Worm (Caenorhabditis elegans) whole organism, late embryonic: ENCODE results near the gene lin-26.

ENCODE experiments used
- C08G9.2 ChIP-seq: sonication (generic microtip); optimal IDR thresholded peaks from 2 replicates; lab custom pipeline; 2016; ENCODE audit warnings: mild to moderate bottlenecking, missing genetic modification characterization, moderate library complexity, missing compliant biosample characterization
- K09A11.1 ChIP-seq: sonication (generic microtip); optimal IDR thresholded peaks from 2 replicates; lab custom pipeline; 2017; ENCODE audit warnings: antibody characterized with exemption, mild to moderate bottlenecking, missing genetic modification characterization, missing compliant biosample characterization; ENCODE audit not compliant: insufficient read depth
- T23F11.4 ChIP-seq: fragments of 200-800 bp; sonication (Bioruptor generic); optimal IDR thresholded peaks from 2 replicates; lab custom pipeline; 2018; ENCODE audit warnings: mild to moderate bottlenecking, missing genetic modification characterization, missing compliant biosample characterization
- ceh-18 ChIP-seq: sonication (generic microtip); optimal IDR thresholded peaks from 2 replicates; lab custom pipeline; 2016; ENCODE audit warnings: missing genetic modification characterization, missing compliant biosample characterization
- ceh-19 ChIP-seq: fragments of 200-800 bp; sonication (Bioruptor generic); optimal IDR thresholded peaks from 2 replicates; lab custom pipeline; 2018; ENCODE audit warnings: mild to moderate bottlenecking, missing genetic modification characterization, missing compliant biosample characterization
- ceh-2 ChIP-seq: sonication (generic microtip); optimal IDR thresholded peaks from 2 replicates; lab custom pipeline; 2016; ENCODE audit warnings: missing genotype, missing genetic modification characterization, missing compliant biosample characterization
- ceh-22 ChIP-seq: sonication (generic microtip); optimal IDR thresholded peaks from 2 replicates; lab custom pipeline; 2017; ENCODE audit warnings: missing biosample characterization, missing genetic modification characterization
- ceh-31 ChIP-seq: sonication (generic microtip); optimal IDR thresholded peaks from 2 replicates; lab custom pipeline; 2016; ENCODE audit warnings: missing genetic modification characterization, missing compliant biosample characterization
- ceh-34 ChIP-seq: sonication (generic microtip); optimal IDR thresholded peaks from 2 replicates; lab custom pipeline; 2016; ENCODE audit warnings: mild to moderate bottlenecking, missing genetic modification characterization, missing compliant biosample characterization
- ceh-48 ChIP-seq: sonication (generic microtip); optimal IDR thresholded peaks from 2 replicates; lab custom pipeline; 2016; ENCODE audit warnings: missing genetic modification characterization, inconsistent platforms, missing compliant biosample characterization
- ceh-6 ChIP-seq: fragments of 200-800 bp; sonication (Bioruptor generic); optimal IDR thresholded peaks from 2 replicates; lab custom pipeline; 2018; ENCODE audit warnings: mild to moderate bottlenecking, missing genetic modification characterization, missing compliant biosample characterization
- ceh-9 ChIP-seq: sonication (generic microtip); optimal IDR thresholded peaks from 2 replicates; lab custom pipeline; 2016; ENCODE audit warnings: mild to moderate bottlenecking, missing genetic modification characterization, inconsistent platforms, missing compliant biosample characterization
- dmd-4 ChIP-seq: sonication (generic microtip); optimal IDR thresholded peaks from 2 replicates; lab custom pipeline; 2016; ENCODE audit warnings: borderline replicate concordance, missing genetic modification characterization, missing compliant biosample characterization
- elt-2 ChIP-seq: sonication (generic microtip); optimal IDR thresholded peaks from 2 replicates; lab custom pipeline; 2016; ENCODE audit warnings: missing genetic modification reagents, missing genetic modification characterization, missing compliant biosample characterization
- elt-4 ChIP-seq: sonication (generic microtip); optimal IDR thresholded peaks from 2 replicates; lab custom pipeline; 2016; ENCODE audit warnings: missing genetic modification characterization, missing compliant biosample characterization
- fkh-10 ChIP-seq: fragments of 150-350 bp; optimal IDR thresholded peaks from 2 replicates; lab custom pipeline; 2014; ENCODE audit warnings: missing biosample characterization, missing genetic modification reagents, missing genetic modification characterization
- fkh-6 ChIP-seq: sonication (generic microtip); optimal IDR thresholded peaks from 2 replicates; lab custom pipeline; 2016; ENCODE audit warnings: missing genetic modification characterization, missing compliant biosample characterization
- hlh-15 ChIP-seq: sonication (generic microtip); optimal IDR thresholded peaks from 2 replicates; lab custom pipeline; 2016; ENCODE audit warnings: missing genetic modification characterization, missing compliant biosample characterization
- hlh-6 ChIP-seq: sonication (generic microtip); optimal IDR thresholded peaks from 2 replicates; lab custom pipeline; 2016; ENCODE audit warnings: missing genotype, missing genetic modification characterization, missing compliant biosample characterization
- hlh-8 ChIP-seq: sonication (generic microtip); optimal IDR thresholded peaks from 2 replicates; lab custom pipeline; 2016; ENCODE audit warnings: missing genotype, missing genetic modification characterization, missing compliant biosample characterization
- madf-2 ChIP-seq: sonication (generic microtip); optimal IDR thresholded peaks from 2 replicates; lab custom pipeline; 2017; ENCODE audit warnings: missing genetic modification characterization, missing compliant biosample characterization
- nfya-1 ChIP-seq: sonication (generic microtip); optimal IDR thresholded peaks from 2 replicates; lab custom pipeline; 2017; ENCODE audit warnings: missing genetic modification characterization, mild to moderate bottlenecking, missing compliant biosample characterization, antibody characterized with exemption, moderate library complexity
- odd-2 ChIP-seq: sonication (generic microtip); optimal IDR thresholded peaks from 2 replicates; lab custom pipeline; 2017; ENCODE audit warnings: antibody characterized with exemption, mild to moderate bottlenecking, missing genetic modification characterization, missing compliant biosample characterization
- pag-3 ChIP-seq: sonication (generic microtip); optimal IDR thresholded peaks from 2 replicates; lab custom pipeline; 2016; ENCODE audit warnings: missing compliant biosample characterization, missing genetic modification characterization, borderline replicate concordance
- pat-9 ChIP-seq: fragments of 200-800 bp; sonication (Bioruptor generic); optimal IDR thresholded peaks from 2 replicates; lab custom pipeline; 2018; ENCODE audit warnings: mild to moderate bottlenecking, missing genetic modification characterization, moderate library complexity, missing compliant biosample characterization
- pax-1 ChIP-seq: fragments of 150-350 bp; optimal IDR thresholded peaks from 2 replicates; lab custom pipeline; 2014; ENCODE audit warnings: missing biosample characterization, missing genetic modification characterization
- pha-4 ChIP-seq: fragments of 150-350 bp; optimal IDR thresholded peaks from 2 replicates; lab custom pipeline; 2018; ENCODE audit warnings: missing biosample characterization, missing genetic modification reagents, missing genetic modification characterization
- sox-2 ChIP-seq: fragments of 200-800 bp; sonication (Bioruptor generic); IDR thresholded peaks from 2 replicates; pipeline ENCODE4 v1.3.6; 2022; ENCODE audit warnings: missing genetic modification reagents, missing genetic modification characterization, missing compliant biosample characterization
- tbx-7 ChIP-seq: sonication (generic microtip); optimal IDR thresholded peaks from 2 replicates; lab custom pipeline; 2016; ENCODE audit warnings: missing genotype, missing genetic modification characterization, missing compliant biosample characterization
- ttx-3 ChIP-seq: sonication (generic microtip); optimal IDR thresholded peaks from 2 replicates; lab custom pipeline; 2016; ENCODE audit warnings: missing genetic modification reagents, missing genetic modification characterization, missing compliant biosample characterization
- unc-55 ChIP-seq: sonication (generic microtip); optimal IDR thresholded peaks from 2 replicates; lab custom pipeline; 2017; ENCODE audit warnings: missing biosample characterization, missing genetic modification reagents, missing genetic modification characterization
- unc-86 ChIP-seq: sonication (generic microtip); optimal IDR thresholded peaks from 2 replicates; lab custom pipeline; 2016; ENCODE audit warnings: missing genetic modification characterization, missing compliant biosample characterization

Gene lin-26

DNA sequence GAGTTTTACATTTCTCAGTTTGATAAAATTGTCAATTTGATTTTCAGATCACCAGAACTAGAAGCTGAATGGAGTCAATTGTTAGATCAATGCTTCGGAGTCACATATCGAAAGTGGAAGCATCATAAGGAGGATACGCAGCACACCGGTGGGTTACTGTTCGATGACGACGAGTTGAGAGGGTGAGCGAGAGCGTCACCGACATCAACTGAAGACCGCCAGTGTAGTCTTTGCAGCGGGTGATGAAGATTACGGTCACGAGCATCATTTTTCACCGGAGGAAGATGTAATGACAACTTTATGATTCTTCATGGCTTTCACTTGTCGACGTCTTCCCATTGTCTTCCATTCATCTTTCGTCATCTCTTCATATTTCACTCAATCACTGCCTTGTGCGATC, at the start of gene lin-26:
TSS of gene lin-26 (plus strand) at position 301 of the 400 bp plus-strand sequence.
- TF ChIP-seq dmd-4 (tag; lab: Kevin White, UChicago) (no peak), fkh-6 (no peak), T23F11.4 (GFP tag; lab: Kevin White, UChicago) (no peak), ceh-48 (no peak), pha-4 (tag; lab: Kevin White, UChicago) (no peak), ceh-34 (tag; lab: Kevin White, UChicago) (no peak), elt-4 (tag; lab: Kevin White, UChicago) (no peak), C08G9.2 (tag; lab: Kevin White, UChicago) (no peak), K09A11.1 (tag; lab: Kevin White, UChicago) (no peak), ceh-18 (no peak), unc-55 (GFP tag; lab: Kevin White, UChicago) (no peak), fkh-10 (GFP tag; lab: Kevin White, UChicago) (no peak), tbx-7 (tag; lab: Kevin White, UChicago) (no peak), ceh-19 (GFP tag; lab: Kevin White, UChicago) (no peak)

DNA sequence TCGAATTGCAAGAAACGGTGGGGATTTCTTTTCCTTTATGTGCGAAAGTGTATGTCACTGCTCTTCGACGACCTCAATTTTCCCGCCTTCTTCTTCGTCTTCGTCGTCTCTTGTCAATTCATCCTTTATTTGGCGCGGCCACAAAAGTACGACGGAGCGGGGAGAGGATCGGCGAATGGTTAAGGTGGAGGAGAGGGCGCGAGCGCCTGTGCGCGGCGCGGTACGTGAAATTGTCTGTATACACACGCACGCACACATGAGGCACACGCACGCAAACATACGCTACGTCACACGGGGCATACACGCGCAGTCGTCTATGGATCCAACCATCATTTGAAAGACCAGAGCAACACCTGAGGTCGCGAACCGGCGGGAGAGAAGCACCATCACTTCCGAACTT, 46.7 kb upstream of the lin-26 start:
- TF ChIP-seq pat-9 (tag; lab: Kevin White, UChicago): no peak
- no peak for TF ChIP-seq pax-1 (tag; lab: Kevin White, UChicago)
- peak; percentile 39 for TF ChIP-seq dmd-4 (tag; lab: Kevin White, UChicago)
- TF ChIP-seq fkh-10 (GFP tag; lab: Kevin White, UChicago): no peak
- TF ChIP-seq ceh-2 (tag; lab: Kevin White, UChicago): no peak
- TF ChIP-seq ceh-9 (tag; lab: Kevin White, UChicago): peak; percentile 39
- peak; percentile 48 for TF ChIP-seq ceh-18
- TF ChIP-seq ceh-31 (tag; lab: Kevin White, UChicago): peak; percentile 16
- TF ChIP-seq ceh-22 (tag; lab: Kevin White, UChicago): no peak
- TF ChIP-seq hlh-15 (tag; lab: Kevin White, UChicago): no peak
- TF ChIP-seq madf-2 (tag; lab: Kevin White, UChicago): no peak
- no peak for TF ChIP-seq odd-2
- TF ChIP-seq C08G9.2 (tag; lab: Kevin White, UChicago): no peak
- TF ChIP-seq ceh-6 (GFP tag; lab: Kevin White, UChicago): peak; percentile 3
- TF ChIP-seq, all 69 proteins: peak for 5

- TF ChIP-seq ceh-19 (GFP tag; lab: Kevin White, UChicago): no peak
- TF ChIP-seq pag-3 (tag; lab: Kevin White, UChicago): no peak
- no peak for TF ChIP-seq sox-2 (GFP tag; lab: Robert Waterston, UW)
- no peak for TF ChIP-seq madf-2 (tag; lab: Kevin White, UChicago)
- TF ChIP-seq nfya-1: no peak
- no peak for TF ChIP-seq ttx-3
- TF ChIP-seq ceh-34 (tag; lab: Kevin White, UChicago): no peak
- no peak for TF ChIP-seq hlh-6 (tag; lab: Kevin White, UChicago)
- no peak for TF ChIP-seq unc-86
- no peak for TF ChIP-seq ceh-6 (GFP tag; lab: Kevin White, UChicago)
- TF ChIP-seq ceh-31 (tag; lab: Kevin White, UChicago): no peak
- TF ChIP-seq hlh-8 (tag; lab: Kevin White, UChicago): no peak
- TF ChIP-seq ceh-22 (tag; lab: Kevin White, UChicago): no peak
- TF ChIP-seq dmd-4 (tag; lab: Kevin White, UChicago): no peak
- TF ChIP-seq, all 69 proteins: peak for 0
These were observed 45.1 kb upstream of the lin-26 start for ce11 chrII:7636941-7637340.

DNA sequence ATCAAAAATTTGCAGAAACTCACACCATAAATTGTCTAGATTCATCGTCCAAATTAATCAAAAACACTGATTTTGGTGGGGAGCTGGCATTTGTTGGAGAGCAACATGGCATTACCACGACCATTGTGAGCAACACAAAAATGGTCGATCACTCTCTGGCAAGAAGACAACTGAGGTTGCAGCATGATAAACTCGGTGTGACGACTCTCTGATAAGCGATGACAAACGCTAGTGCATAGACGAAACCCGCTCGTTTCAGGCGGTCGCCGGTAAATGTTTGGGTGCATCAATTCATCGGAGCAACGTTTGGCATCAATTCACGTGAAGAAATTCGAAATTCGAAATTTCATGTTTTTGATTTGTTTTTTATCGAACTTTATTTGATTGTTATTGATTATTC, 43.0 kb upstream of the lin-26 start:
- TF ChIP-seq elt-2 (peak; percentile 28), ceh-2 (tag; lab: Kevin White, UChicago) (no peak)
